Fruit fly (Drosophila melanogaster): Measurements from ENCODE around the gene CG33253.

The CG33253 gene

DNA sequence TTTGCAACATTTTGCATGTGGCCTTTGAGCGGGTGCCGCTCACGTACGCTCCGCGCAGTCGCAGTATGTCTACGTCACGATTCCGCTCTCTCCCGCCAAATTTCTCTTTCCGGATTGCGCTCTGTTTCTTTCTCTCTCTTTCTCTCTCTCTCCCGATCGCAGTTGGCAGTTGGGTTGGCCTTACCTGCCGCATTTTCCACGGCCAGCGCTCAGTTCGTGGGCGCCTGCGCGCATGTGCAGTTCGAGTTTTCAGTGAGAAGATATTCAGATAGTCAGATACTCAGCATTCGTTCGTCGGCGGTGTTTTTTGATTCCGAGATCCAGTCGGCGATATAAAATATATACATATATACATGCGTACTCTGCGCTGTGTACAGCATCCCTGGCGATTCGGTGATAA is 37.2 kb downstream of the CG33253 start, which contains the start of gene CG7884:
Gene CG7884 (plus strand): TSS at position 208 of the 400 bp plus-strand sequence.
- TF ChIP-seq tup (GFP tag; optimal IDR thresholded peaks at IDR 0.05) (no peak), CG1832 (GFP tag; optimal IDR thresholded peaks at IDR 0.05) (peak; percentile 40), CG6854 (GFP tag; optimal IDR thresholded peaks at IDR 0.05) (no peak), Bgb (GFP tag; IDR thresholded peaks at IDR 0.05; ENCODE audit: partially characterized antibody) (no peak), Optix (GFP tag; IDR thresholded peaks at IDR 0.05) (0 out of 3 replicates have a peak, but pooled peaks have one; percentile 12), CG34422 (GFP tag; IDR thresholded peaks at IDR 0.05) (0 out of 3 replicates have a peak, but pooled peaks have one; percentile 56), CG7963 (GFP tag; IDR thresholded peaks at IDR 0.05; ENCODE audit: partially characterized antibody) (0 out of 3 replicates have a peak, but pooled peaks have one; percentile 5), Trl (optimal IDR thresholded peaks at IDR 0.05) (peak; percentile 29 to 91), Trl (GFP tag; optimal IDR thresholded peaks at IDR 0.05) (no peak), CG17385 (GFP tag; optimal IDR thresholded peaks at IDR 0.05) (no peak), Eip74EF (GFP tag; optimal IDR thresholded peaks at IDR 0.05) (peak in 1 of 2 experiments; percentile 1), CG15479 (GFP tag; optimal IDR thresholded peaks at IDR 0.05) (peak; percentile 96), pho (GFP tag; optimal IDR thresholded peaks at IDR 0.05) (no peak), Hr51 (GFP tag; optimal IDR thresholded peaks at IDR 0.05) (no peak), CG9609 (GFP tag; optimal IDR thresholded peaks at IDR 0.05) (no peak), Deaf1 (tag; optimal IDR thresholded peaks at IDR 0.05) (peak; percentile 7), CG17829 (tag; optimal IDR thresholded peaks at IDR 0.05) (peak; percentile 7), sens (GFP tag) (peak; percentile 73), chm (GFP tag; IDR thresholded peaks at IDR 0.05) (no peak), Poxn (GFP tag; IDR thresholded peaks at IDR 0.05) (no peak), klu (GFP tag; IDR thresholded peaks at IDR 0.05) (no peak), Doc2 (GFP tag; IDR thresholded peaks at IDR 0.05) (no peak), HLH4C (GFP tag; IDR thresholded peaks at IDR 0.05; ENCODE audit: partially characterized antibody) (0 out of 3 replicates have a peak, but pooled peaks have one; percentile 9), grn (GFP tag; optimal IDR thresholded peaks at IDR 0.05) (peak; percentile 49), Xrp1 (GFP tag; IDR thresholded peaks at IDR 0.05) (0 out of 2 replicates have a peak, but pooled peaks have one; percentile 23), CkIIα-i1 (GFP tag; IDR thresholded peaks at IDR 0.05) (no peak), E2f1 (GFP tag; IDR thresholded peaks at IDR 0.05) (peak; percentile 40; the same call in 1 of the 2 replicates), bigmax (GFP tag; optimal IDR thresholded peaks at IDR 0.05) (no peak), Max (GFP tag; optimal IDR thresholded peaks at IDR 0.05) (no peak), TFAM (GFP tag; optimal IDR thresholded peaks at IDR 0.05) (no peak), Bdp1 (GFP tag; optimal IDR thresholded peaks at IDR 0.05) (no peak), CG18011 (GFP tag; optimal IDR thresholded peaks at IDR 0.05) (no peak), Usf (GFP tag; optimal IDR thresholded peaks at IDR 0.05) (no peak), nom (GFP tag; optimal IDR thresholded peaks at IDR 0.05) (peak; percentile 24), CG10462 (GFP tag; optimal IDR thresholded peaks at IDR 0.05) (no peak), zfh1 (GFP tag; IDR thresholded peaks at IDR 0.05) (0 out of 3 replicates have a peak, but pooled peaks have one; percentile 38), Med (GFP tag) (peak; percentile 39), Dll (GFP tag; IDR thresholded peaks at IDR 0.05; ENCODE audit: partially characterized antibody) (peak; percentile 43; the same call in 1 of the 4 replicates), CG17359 (tag; optimal IDR thresholded peaks at IDR 0.05) (no peak), sd (tag; optimal IDR thresholded peaks at IDR 0.05) (no peak), vvl (GFP tag; IDR thresholded peaks at IDR 0.05) (peak; percentile 19; the same call in 1 of the 2 replicates), Blimp-1 (GFP tag; optimal IDR thresholded peaks at IDR 0.05) (peak; percentile 14), HLHmδ (GFP tag; optimal IDR thresholded peaks at IDR 0.05) (peak; percentile 27), ara (GFP tag; IDR thresholded peaks at IDR 0.05) (0 out of 2 replicates have a peak, but pooled peaks have one; percentile 14), CG2199 (GFP tag; IDR thresholded peaks at IDR 0.05) (0 out of 3 replicates have a peak, but pooled peaks have one; percentile 53), tx (GFP tag; optimal IDR thresholded peaks at IDR 0.05) (no peak), Jarid2 (GFP tag; optimal IDR thresholded peaks at IDR 0.05) (peak; percentile 64), CG14860 (GFP tag; IDR thresholded peaks at IDR 0.05; ENCODE audit: partially characterized antibody) (0 out of 3 replicates have a peak, but pooled peaks have one; percentile 11), kah (GFP tag; optimal IDR thresholded peaks at IDR 0.05) (no peak), ap (GFP tag; IDR thresholded peaks at IDR 0.05) (no peak)

All from whole organism, embryonic.